Worm (Caenorhabditis elegans): ENCODE data around the gene gspd-1.

gspd-1 gene

ce11 chrIV:11361409-11361808 lies 44.2 kb downstream of the gspd-1 start, which contains the start of gene T01G1.4:
Gene T01G1.4 (minus strand): TSS chrIV:11361509.
- TF ChIP-seq flh-1 (GFP tag; optimal IDR thresholded peaks at IDR 0.05): no peak
- no peak for TF ChIP-seq mls-2 (tag; optimal IDR thresholded peaks at IDR 0.05)
- no peak for TF ChIP-seq unc-62 (GFP tag; optimal IDR thresholded peaks at IDR 0.05)
- no peak for TF ChIP-seq nhr-2 (tag; optimal IDR thresholded peaks at IDR 0.05)
- TF ChIP-seq pha-4 (tag; optimal IDR thresholded peaks at IDR 0.05): no peak
- TF ChIP-seq sptf-1 (tag; optimal IDR thresholded peaks at IDR 0.05): no peak
- no peak for TF ChIP-seq zip-8 (tag; optimal IDR thresholded peaks at IDR 0.05)
- TF ChIP-seq lin-32 (GFP tag; optimal IDR thresholded peaks at IDR 0.05): no peak
- no peak for TF ChIP-seq lin-13 (tag; optimal IDR thresholded peaks at IDR 0.05)
- no peak for TF ChIP-seq ceh-43 (GFP tag; optimal IDR thresholded peaks at IDR 0.05)
- TF ChIP-seq ztf-11 (tag; optimal IDR thresholded peaks at IDR 0.05): no peak
- no peak for TF ChIP-seq elt-1 (tag; optimal IDR thresholded peaks at IDR 0.05; ENCODE audit: borderline replicate concordance, insufficient read depth)
- TF ChIP-seq cnd-1 (tag; optimal IDR thresholded peaks at IDR 0.05): no peak
- TF ChIP-seq ceh-83 (GFP tag; optimal IDR thresholded peaks at IDR 0.05): no peak
- no peak for TF ChIP-seq blmp-1 (tag; optimal IDR thresholded peaks at IDR 0.05)
- TF ChIP-seq unc-120 (tag; optimal IDR thresholded peaks at IDR 0.05; ENCODE audit: poor library complexity, severe bottlenecking): no peak
- no peak for TF ChIP-seq lsy-2 (tag; optimal IDR thresholded peaks at IDR 0.05)
- no peak for TF ChIP-seq ceh-39 (tag; optimal IDR thresholded peaks at IDR 0.05)
- TF ChIP-seq ces-1 (GFP tag; optimal IDR thresholded peaks at IDR 0.05): no peak
- TF ChIP-seq nhr-237 (tag; optimal IDR thresholded peaks at IDR 0.05): no peak

- TF ChIP-seq ham-2 (GFP tag; optimal IDR thresholded peaks at IDR 0.05) (peak; percentile 59), nhr-76 (tag; optimal IDR thresholded peaks at IDR 0.05) (no peak), lin-13 (tag; optimal IDR thresholded peaks at IDR 0.05) (no peak), ces-1 (GFP tag; optimal IDR thresholded peaks at IDR 0.05) (peak; percentile 35), ceh-39 (tag; optimal IDR thresholded peaks at IDR 0.05) (no peak)
Observed at ce11 chrIV:11363806-11364562, 46.8 kb downstream of the gspd-1 start.
